Fruit fly (Drosophila melanogaster) whole organism, embryonic: ENCODE data around the gene asun.

Experiments used
- Awh ChIP-seq: fragments of 200-800 bp; sonication (Bioruptor generic); IDR thresholded peaks from 2 replicates; pipeline ENCODE4, ENCODE4 v1.3.6; 2022; ENCODE audit warnings: missing biosample characterization, missing genetic modification characterization
- CG1024 ChIP-seq: fragments of 200-800 bp; sonication (Bioruptor generic); IDR thresholded peaks from 2 replicates; pipeline ENCODE4 v1.3.6; 2022; ENCODE audit warnings: missing biosample characterization, missing genetic modification characterization
- CG10431 ChIP-seq: fragments of 200-800 bp; sonication (Bioruptor generic); optimal IDR thresholded peaks from 3 replicates; lab custom pipeline; 2018; ENCODE audit warnings: missing biosample characterization, mild to moderate bottlenecking, missing genetic modification characterization
- CG12104 ChIP-seq: fragments of 200-800 bp; sonication (Bioruptor generic); optimal IDR thresholded peaks from 3 replicates; lab custom pipeline; 2016; ENCODE audit warnings: missing biosample characterization, missing genetic modification characterization
- CG12299 ChIP-seq: fragments of 200-800 bp; sonication (Bioruptor generic); optimal IDR thresholded peaks from 2 replicates; lab custom pipeline; 2018; ENCODE audit warnings: missing biosample characterization, mild to moderate bottlenecking, missing genetic modification characterization
- CG12744 ChIP-seq: fragments of 200-800 bp; sonication (Bioruptor generic); optimal IDR thresholded peaks from 2 replicates; lab custom pipeline; 2016; ENCODE audit warnings: missing biosample characterization, missing genetic modification characterization
- CG14667 ChIP-seq: fragments of 200-800 bp; sonication (Bioruptor generic); IDR thresholded peaks from 2 replicates; pipeline ENCODE4 v1.3.6; 2022; ENCODE audit warnings: missing biosample characterization, missing genetic modification characterization
- CG15514 ChIP-seq: fragments of 200-800 bp; sonication (Bioruptor generic); optimal IDR thresholded peaks from 3 replicates; lab custom pipeline; 2017; ENCODE audit warnings: missing biosample characterization, missing genetic modification characterization, mild to moderate bottlenecking, moderate library complexity, missing genetic modification reagents
- CG15601 ChIP-seq: fragments of 200-800 bp; sonication (Bioruptor generic); optimal IDR thresholded peaks from 3 replicates; lab custom pipeline; 2019; ENCODE audit warnings: missing biosample characterization, mild to moderate bottlenecking, missing genetic modification characterization, moderate library complexity
- CG17359 ChIP-seq: fragments of 200-800 bp; sonication (Bioruptor generic); optimal IDR thresholded peaks from 3 replicates; lab custom pipeline; 2018; ENCODE audit warnings: missing biosample characterization, mild to moderate bottlenecking, missing genetic modification characterization, moderate library complexity
- CG1792 ChIP-seq: fragments of 200-800 bp; sonication (Bioruptor generic); optimal IDR thresholded peaks from 2 replicates; lab custom pipeline; 2016; ENCODE audit warnings: missing biosample characterization, missing genetic modification characterization
- CG18764 ChIP-seq: fragments of 200-800 bp; sonication (Bioruptor generic); optimal IDR thresholded peaks from 3 replicates; lab custom pipeline; 2016; ENCODE audit warnings: missing biosample characterization, missing genetic modification characterization
- CG2678 ChIP-seq: fragments of 200-800 bp; sonication (Bioruptor generic); optimal IDR thresholded peaks from 3 replicates; lab custom pipeline; 2019; ENCODE audit warnings: missing biosample characterization, mild to moderate bottlenecking, missing genetic modification characterization, moderate library complexity
- CG3281 ChIP-seq: fragments of 200-800 bp; sonication (Bioruptor generic); optimal IDR thresholded peaks from 3 replicates; lab custom pipeline; 2017; ENCODE audit warnings: missing biosample characterization, mild to moderate bottlenecking, missing genetic modification characterization
- CG34422 ChIP-seq: fragments of 200-800 bp; sonication (Bioruptor generic); IDR thresholded peaks from 3 replicates; pipeline ENCODE4 v1.3.6; 2022; ENCODE audit warnings: missing biosample characterization, missing genetic modification characterization
- CG3726 ChIP-seq: fragments of 200-800 bp; sonication (Bioruptor generic); IDR thresholded peaks from 3 replicates; pipeline ENCODE4, ENCODE4 v1.3.6; 2022; ENCODE audit warnings: missing biosample characterization, missing genetic modification characterization
- CG4820 ChIP-seq: fragments of 200-800 bp; sonication (Bioruptor generic); optimal IDR thresholded peaks from 3 replicates; lab custom pipeline; 2016; ENCODE audit warnings: missing biosample characterization, missing genetic modification characterization
- CG6254 ChIP-seq: fragments of 200-800 bp; sonication (Bioruptor generic); optimal IDR thresholded peaks from 3 replicates; lab custom pipeline; 2017; ENCODE audit warnings: mild to moderate bottlenecking, missing biosample characterization, missing genetic modification reagents, missing genetic modification characterization
- CG7556 ChIP-seq: fragments of 200-800 bp; sonication (Bioruptor generic); optimal IDR thresholded peaks from 2 replicates; lab custom pipeline; 2017; ENCODE audit warnings: missing biosample characterization, mild to moderate bottlenecking, missing genetic modification characterization
- CG7786 ChIP-seq: fragments of 200-800 bp; sonication (Bioruptor generic); optimal IDR thresholded peaks from 2 replicates; lab custom pipeline; 2016; ENCODE audit warnings: missing biosample characterization, missing genetic modification characterization
- CG7987 ChIP-seq: fragments of 200-800 bp; sonication (Bioruptor generic); optimal IDR thresholded peaks from 2 replicates; lab custom pipeline; 2018; ENCODE audit warnings: missing biosample characterization, mild to moderate bottlenecking, missing genetic modification characterization, moderate library complexity
- CG9215 ChIP-seq: fragments of 200-800 bp; sonication (Bioruptor generic); IDR thresholded peaks from 2 replicates; pipeline ENCODE4 v1.3.6; 2022; ENCODE audit warnings: missing biosample characterization, missing genetic modification characterization
- CG9876 ChIP-seq: fragments of 200-800 bp; sonication (Bioruptor generic); optimal IDR thresholded peaks from 2 replicates; lab custom pipeline; 2016; ENCODE audit warnings: missing biosample characterization, missing genetic modification characterization
- CkIIα-i1 ChIP-seq: fragments of 200-800 bp; sonication (Bioruptor generic); IDR thresholded peaks from 2 replicates; pipeline ENCODE4 v1.3.6; 2022; ENCODE audit warnings: missing biosample characterization, missing genetic modification characterization
- D ChIP-seq, 2 experiments: fragments of 200-800 bp in 1 of 2; fragments of >200 bp in 1 of 2; sonication (Bioruptor generic) in 1 of 2; optimal IDR thresholded peaks; 2 replicates in 1 of 2; 3 replicates in 1 of 2; lab custom pipeline; 2017; ENCODE audit warnings: mild to moderate bottlenecking in 1 of 2, missing biosample characterization in 1 of 2, missing genetic modification characterization in 1 of 2, missing genetic modification reagents in 1 of 2
- Dbx ChIP-seq: fragments of 200-800 bp; sonication (Bioruptor generic); IDR thresholded peaks from 3 replicates; pipeline ENCODE4 v1.3.6; 2022; ENCODE audit warnings: missing biosample characterization, missing genetic modification characterization
- Dp ChIP-seq: fragments of 200-800 bp; sonication (Bioruptor generic); optimal IDR thresholded peaks from 2 replicates; lab custom pipeline; 2018; ENCODE audit warnings: missing biosample characterization, mild to moderate bottlenecking, missing genetic modification characterization, moderate library complexity
- Drgx ChIP-seq: fragments of 200-800 bp; sonication (Bioruptor generic); IDR thresholded peaks from 2 replicates; pipeline ENCODE4 v1.3.6; 2022; ENCODE audit warnings: missing biosample characterization, missing genetic modification characterization
- Eip74EF ChIP-seq, 2 experiments: fragments of 200-800 bp in 1 of 2; fragments of >200 bp in 1 of 2; sonication (Bioruptor generic) in 1 of 2; optimal IDR thresholded peaks; 2 replicates each; lab custom pipeline; 2017 to 2019; ENCODE audit warnings: missing biosample characterization in 2 of 2, missing genetic modification characterization in 2 of 2, mild to moderate bottlenecking in 1 of 2, moderate library complexity in 1 of 2
- Jarid2 ChIP-seq: fragments of 200-800 bp; sonication (Bioruptor generic); optimal IDR thresholded peaks from 3 replicates; lab custom pipeline; 2017; ENCODE audit warnings: mild to moderate bottlenecking, missing biosample characterization, missing genetic modification reagents, missing genetic modification characterization
- Mad ChIP-seq: fragments of 200-800 bp; sonication (Bioruptor generic); optimal IDR thresholded peaks from 2 replicates; lab custom pipeline; 2016; ENCODE audit warnings: missing biosample characterization, missing genetic modification characterization
- Med ChIP-seq: fragments of 200-800 bp; sonication (Bioruptor generic); peaks from one replicate; lab custom pipeline; 2016; ENCODE audit warnings: missing biosample characterization, missing genetic modification characterization, mild to moderate bottlenecking, inconsistent platforms, moderate library complexity
- Spps ChIP-seq: fragments of 200-800 bp; sonication (Bioruptor generic); optimal IDR thresholded peaks from 2 replicates; lab custom pipeline; 2018; ENCODE audit warnings: missing biosample characterization, mild to moderate bottlenecking, missing genetic modification characterization
- da ChIP-seq: fragments of 200-800 bp; sonication (Bioruptor generic); optimal IDR thresholded peaks from 2 replicates; lab custom pipeline; 2016; ENCODE audit warnings: missing biosample characterization, missing genetic modification characterization
- eve ChIP-seq, 2 experiments: fragments of >200 bp; optimal IDR thresholded peaks; 2 replicates each; lab custom pipeline; 2017; ENCODE audit warnings: missing biosample characterization in 2 of 2, missing genetic modification characterization in 2 of 2
- ftz-f1 ChIP-seq: fragments of 200-800 bp; sonication (Bioruptor generic); optimal IDR thresholded peaks from 2 replicates; lab custom pipeline; 2016; ENCODE audit warnings: missing biosample characterization, missing genetic modification characterization
- gcm ChIP-seq: fragments of 200-800 bp; sonication (Bioruptor generic); optimal IDR thresholded peaks from 2 replicates; lab custom pipeline; 2019; ENCODE audit warnings: missing biosample characterization, mild to moderate bottlenecking, missing genetic modification characterization, moderate library complexity
- insv ChIP-seq, 2 experiments: fragments of 200-800 bp; sonication (Bioruptor generic); optimal IDR thresholded peaks; 3 replicates each; lab custom pipeline; 2016 to 2018; ENCODE audit warnings: missing biosample characterization in 2 of 2, missing genetic modification characterization in 2 of 2
- klu ChIP-seq: fragments of 200-800 bp; sonication (Bioruptor generic); IDR thresholded peaks from 2 replicates; pipeline ENCODE4 v1.3.6; 2022; ENCODE audit warnings: missing biosample characterization, missing genetic modification characterization
- kni ChIP-seq: fragments of 200-800 bp; sonication (Bioruptor generic); optimal IDR thresholded peaks from 3 replicates; lab custom pipeline; 2017; ENCODE audit warnings: mild to moderate bottlenecking, missing biosample characterization, missing genetic modification reagents, missing genetic modification characterization
- nerfin-2 ChIP-seq: fragments of 200-800 bp; sonication (Bioruptor generic); IDR thresholded peaks from 2 replicates; pipeline ENCODE4 v1.3.6; 2022; ENCODE audit warnings: missing biosample characterization, missing genetic modification characterization; ENCODE audit not compliant: partially characterized antibody
- p53 ChIP-seq: fragments of 200-800 bp; sonication (Bioruptor generic); optimal IDR thresholded peaks from 2 replicates; lab custom pipeline; 2016; ENCODE audit warnings: missing biosample characterization, missing genetic modification characterization
- pum ChIP-seq: fragments of 200-800 bp; sonication (Bioruptor generic); optimal IDR thresholded peaks from 2 replicates; lab custom pipeline; 2016; ENCODE audit warnings: missing biosample characterization, missing genetic modification characterization
- pzg ChIP-seq: fragments of 200-800 bp; sonication (Bioruptor generic); optimal IDR thresholded peaks from 3 replicates; lab custom pipeline; 2018; ENCODE audit warnings: missing biosample characterization, mild to moderate bottlenecking, missing genetic modification characterization, moderate library complexity
- repo ChIP-seq: fragments of 200-800 bp; sonication (Bioruptor generic); optimal IDR thresholded peaks from 2 replicates; lab custom pipeline; 2016; ENCODE audit warnings: missing biosample characterization, missing genetic modification characterization
- ssp ChIP-seq: fragments of 200-800 bp; sonication (Bioruptor generic); IDR thresholded peaks from 2 replicates; pipeline ENCODE4 v1.3.6; 2022; ENCODE audit warnings: missing biosample characterization, missing genetic modification characterization
- trem ChIP-seq: fragments of 200-800 bp; optimal IDR thresholded peaks from 3 replicates; lab custom pipeline; 2019; ENCODE audit warnings: missing biosample characterization, mild to moderate bottlenecking, missing genetic modification characterization, moderate library complexity
- zf30C ChIP-seq: fragments of 200-800 bp; sonication (Bioruptor generic); optimal IDR thresholded peaks from 3 replicates; lab custom pipeline; 2018; ENCODE audit warnings: missing biosample characterization, mild to moderate bottlenecking, missing genetic modification characterization

asun gene

DNA sequence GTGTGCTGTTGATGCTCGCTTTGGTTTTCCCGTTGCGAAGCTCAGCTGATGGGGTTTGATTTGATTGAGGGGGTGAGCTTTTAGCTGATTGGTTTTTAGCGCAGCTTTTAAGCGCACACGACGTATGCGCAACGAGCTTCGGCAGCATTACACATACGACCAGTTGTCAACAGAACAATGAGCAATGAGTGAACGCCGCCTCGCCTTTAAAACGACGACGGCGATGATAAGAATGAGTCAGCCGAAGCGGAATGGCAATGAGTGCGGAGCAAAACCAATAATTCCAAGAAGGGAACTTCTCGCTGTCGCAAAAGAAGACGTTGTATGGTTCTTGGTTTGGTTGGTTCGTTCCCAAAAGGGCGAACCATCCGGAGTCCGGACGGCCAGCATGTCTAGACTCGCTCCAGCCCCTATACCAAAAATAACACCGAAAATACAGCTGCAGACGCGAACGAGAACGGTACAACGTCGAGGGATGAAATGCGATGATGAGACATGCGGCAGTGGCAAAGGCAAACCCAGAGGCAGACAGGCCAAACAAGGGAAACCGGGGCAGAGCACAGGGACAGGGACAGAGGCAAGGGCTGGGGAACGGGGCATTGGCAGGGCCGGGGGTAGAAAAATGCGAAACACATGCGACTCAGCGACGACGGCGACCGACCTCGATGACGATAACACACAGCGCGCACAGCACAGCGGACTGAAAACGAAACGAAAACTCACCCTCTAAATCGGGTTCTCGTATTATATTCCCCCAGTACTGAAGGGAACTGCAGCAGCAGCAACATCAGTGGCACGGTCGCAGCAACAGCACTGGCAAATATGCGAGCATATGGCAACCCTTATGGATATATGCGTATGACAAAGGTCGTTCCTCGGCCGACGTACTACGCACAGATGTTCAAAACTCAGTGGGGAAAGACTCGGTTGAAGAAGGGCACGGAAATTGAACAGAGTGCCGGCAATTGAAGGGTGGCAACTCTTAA lies 9.2 kb upstream of the asun start (continued):
- TF ChIP-seq CG14667 (GFP tag; lab: Robert Waterston, UW) = no peak
- no peak for TF ChIP-seq CG9876 (GFP tag; lab: Kevin White, UChicago)
- no peak for TF ChIP-seq zf30C
- peak; percentile 22 for TF ChIP-seq CG2678 (tag; lab: Kevin White, UChicago)
- no peak for TF ChIP-seq CG12744
- TF ChIP-seq CG1024 (GFP tag; lab: Robert Waterston, UW) = no peak
- TF ChIP-seq Eip74EF (GFP tag; optimal IDR thresholded peaks at IDR 0.05; lab: Kevin White, UChicago) = no peak
- no peak for TF ChIP-seq Jarid2 (GFP tag; lab: Kevin White, UChicago)
- no peak for TF ChIP-seq Awh (GFP tag; lab: Robert Waterston, UW)
- peak; percentile 94 for TF ChIP-seq kni (GFP tag; lab: Kevin White, UChicago)
- no peak for TF ChIP-seq CG10431 (GFP tag; lab: Kevin White, UChicago)
- no peak for TF ChIP-seq Spps
- peak; percentile 20 for TF ChIP-seq trem (tag; lab: Kevin White, UChicago)
- peak; percentile 43 for TF ChIP-seq gcm
- TF ChIP-seq nerfin-2 = no peak
- TF ChIP-seq CG15601 = peak; percentile 97
- peak; percentile 5 for TF ChIP-seq CG12299 (tag; lab: Kevin White, UChicago)
- TF ChIP-seq ftz-f1 = peak; percentile 49
- TF ChIP-seq Dp (GFP tag; lab: Kevin White, UChicago) = no peak
- TF ChIP-seq Med (GFP tag; lab: Kevin White, UChicago) = peak; percentile 52
- peak; percentile 1 for TF ChIP-seq pzg (GFP tag; lab: Kevin White, UChicago)
- peak; percentile 14 for TF ChIP-seq da
- peak; percentile 27 for TF ChIP-seq p53 (GFP tag; lab: Kevin White, UChicago)
- no peak for TF ChIP-seq eve (GFP tag; optimal IDR thresholded peaks at IDR 0.05; lab: Kevin White, UChicago)
- peak; percentile 1 for TF ChIP-seq Mad (GFP tag; lab: Kevin White, UChicago)
- no peak for TF ChIP-seq CG4820 (GFP tag; lab: Kevin White, UChicago)
- peak; percentile 42 for TF ChIP-seq CG6254 (GFP tag; lab: Kevin White, UChicago)
- TF ChIP-seq CG3281 (GFP tag; lab: Kevin White, UChicago) = no peak
- no peak for TF ChIP-seq CG7987
- TF ChIP-seq CG1792 (GFP tag; lab: Kevin White, UChicago) = peak; percentile 21
- no peak for TF ChIP-seq CG17359
- TF ChIP-seq CG3726 (GFP tag; lab: Robert Waterston, UW) = no peak
- TF ChIP-seq ssp (GFP tag; lab: Robert Waterston, UW) = no peak
- TF ChIP-seq CG7556 (GFP tag; lab: Kevin White, UChicago) = no peak
- no peak for TF ChIP-seq Dbx (GFP tag; lab: Robert Waterston, UW)
- TF ChIP-seq klu (GFP tag; lab: Robert Waterston, UW) = no peak
- TF ChIP-seq CkIIα-i1 (GFP tag; lab: Robert Waterston, UW) = no peak
- no peak for TF ChIP-seq pum (GFP tag; lab: Kevin White, UChicago)
- TF ChIP-seq CG15514 (GFP tag; lab: Kevin White, UChicago) = peak; percentile 55
- TF ChIP-seq CG34422 = no peak
- no peak for TF ChIP-seq CG18764 (GFP tag; lab: Kevin White, UChicago)
- TF ChIP-seq insv (GFP tag; optimal IDR thresholded peaks at IDR 0.05; lab: Kevin White, UChicago) = peak in 1 of 2 experiments; percentile 53
- TF ChIP-seq repo = no peak
- peak; percentile 9 for TF ChIP-seq CG7786 (GFP tag; lab: Kevin White, UChicago)
- TF ChIP-seq D (optimal IDR thresholded peaks at IDR 0.05; lab: Kevin White, UChicago) = peak; percentile 68
- no peak for TF ChIP-seq D (GFP tag; optimal IDR thresholded peaks at IDR 0.05; lab: Kevin White, UChicago)
- TF ChIP-seq CG9215 (GFP tag; lab: Robert Waterston, UW) = no peak
- TF ChIP-seq Drgx (GFP tag; lab: Robert Waterston, UW) = no peak
- no peak for TF ChIP-seq CG12104 (GFP tag; lab: Kevin White, UChicago)
